Fruit fly (Drosophila melanogaster): ENCODE results near the gene Gba1b.

Gba1b gene

DNA sequence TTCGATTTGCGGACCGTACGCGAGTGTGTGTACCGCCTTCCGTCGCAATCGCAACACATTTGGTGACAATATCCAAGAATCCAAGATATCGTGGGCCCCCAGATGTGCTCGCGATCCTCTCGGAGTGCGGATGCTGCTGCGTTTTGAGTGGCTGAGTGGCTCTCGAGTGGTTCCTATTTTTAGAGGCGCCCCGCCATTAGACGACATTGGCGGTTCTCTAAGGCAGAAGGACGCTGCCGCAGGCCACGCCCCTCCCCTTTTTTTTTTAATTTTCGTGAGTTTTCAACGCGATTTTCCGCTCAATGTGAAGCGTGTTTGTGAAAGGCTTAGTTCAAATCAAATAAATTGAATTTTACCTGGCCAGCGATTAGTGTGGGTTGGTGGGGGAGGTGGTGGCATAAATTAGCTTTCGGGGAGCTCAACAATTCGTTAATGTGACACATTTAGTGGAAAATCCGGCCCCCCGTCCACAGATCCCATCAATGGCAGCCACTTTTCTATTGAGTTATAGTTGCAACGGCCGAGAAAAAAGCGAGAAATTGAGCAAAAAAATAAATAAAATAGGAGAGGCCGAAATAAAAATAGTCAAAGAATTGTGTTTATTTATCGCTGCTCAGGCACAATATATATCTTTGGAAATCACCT, 13.8 kb downstream of the Gba1b start, which contains the start of gene nau:
nau (minus strand) TSS at position 61 of the 645 bp plus-strand sequence.
- TF ChIP-seq noc (tag; optimal IDR thresholded peaks at IDR 0.05): no peak

DNA sequence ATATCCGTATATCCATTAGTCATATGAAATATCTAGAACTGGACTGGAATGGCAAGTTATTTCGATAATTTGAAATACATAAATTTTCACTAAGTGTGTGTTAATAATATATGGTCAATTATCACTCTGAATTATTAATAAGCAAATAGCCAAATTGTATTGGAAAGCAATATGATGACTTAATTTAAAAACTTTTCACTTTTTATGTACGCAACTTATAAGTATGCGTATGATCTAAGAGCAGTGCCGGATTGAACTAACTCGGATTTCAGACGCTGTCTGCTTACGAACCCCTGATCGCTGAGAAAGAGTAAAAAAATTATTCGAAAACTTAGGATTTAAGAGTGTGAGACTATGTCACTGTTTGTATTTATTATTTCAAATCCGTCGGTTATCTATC, 16.9 kb downstream of the Gba1b start, which contains the start of gene CG10232:
CG10232 (minus strand) TSS at position 101 of the 400 bp plus-strand sequence.
- TF ChIP-seq noc (tag; optimal IDR thresholded peaks at IDR 0.05): no peak

DNA sequence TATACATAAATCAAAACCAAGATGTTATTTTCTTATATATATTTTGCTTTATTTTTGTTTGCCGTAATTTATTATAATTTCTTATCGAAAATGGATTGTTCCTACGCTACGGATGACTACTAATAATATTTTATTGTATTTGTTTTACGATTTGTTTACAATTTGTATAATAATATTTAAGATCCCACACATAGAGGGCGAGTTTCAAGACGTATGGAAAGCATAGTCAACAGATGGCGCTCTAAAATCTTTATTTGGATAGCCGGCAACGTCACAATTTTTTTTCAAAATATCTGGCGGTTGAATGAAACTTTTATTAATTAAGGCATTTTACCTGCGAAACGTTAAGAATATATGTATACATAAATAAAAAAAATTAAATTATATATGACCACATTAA, 17.3 kb downstream of the Gba1b start:
- TF ChIP-seq noc (tag; optimal IDR thresholded peaks at IDR 0.05): peak; percentile 44

DNA sequence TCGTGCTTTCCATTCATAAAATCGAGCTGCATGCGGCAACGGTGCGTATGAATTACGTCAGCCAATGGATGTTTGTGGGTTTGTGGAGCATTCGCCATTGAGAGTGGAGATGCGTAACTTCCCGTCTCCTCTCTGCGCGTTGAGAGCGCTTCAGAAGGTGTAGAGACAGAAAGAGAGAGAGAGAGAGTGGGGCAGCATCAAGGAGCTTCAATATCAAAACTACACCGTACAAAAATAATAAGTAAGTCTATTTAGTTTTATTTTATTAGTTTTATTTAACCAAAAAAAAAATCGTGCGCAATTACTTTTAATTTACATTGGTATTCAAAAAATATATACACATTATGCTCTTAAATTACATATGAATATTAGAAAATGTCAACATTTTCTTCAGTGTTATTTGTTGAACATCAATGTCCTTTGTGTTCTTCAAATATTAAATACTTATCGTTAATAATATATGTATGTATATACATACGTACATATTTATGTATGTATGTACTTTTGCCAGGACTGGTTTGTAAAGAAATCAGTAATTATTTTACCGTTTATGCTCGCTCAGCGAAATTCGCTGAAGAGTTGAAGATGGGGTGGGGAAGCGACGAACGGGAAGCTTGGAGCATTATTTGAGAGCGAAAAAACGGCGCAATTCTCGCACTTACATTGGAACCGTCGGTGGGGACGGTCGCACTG, 18.2 kb downstream of the Gba1b start, which contains the start of gene CG10365:
CG10365 (plus strand) TSS at position 652 of the 693 bp plus-strand sequence.
- peak; percentile 89 for TF ChIP-seq noc (tag; optimal IDR thresholded peaks at IDR 0.05)

DNA sequence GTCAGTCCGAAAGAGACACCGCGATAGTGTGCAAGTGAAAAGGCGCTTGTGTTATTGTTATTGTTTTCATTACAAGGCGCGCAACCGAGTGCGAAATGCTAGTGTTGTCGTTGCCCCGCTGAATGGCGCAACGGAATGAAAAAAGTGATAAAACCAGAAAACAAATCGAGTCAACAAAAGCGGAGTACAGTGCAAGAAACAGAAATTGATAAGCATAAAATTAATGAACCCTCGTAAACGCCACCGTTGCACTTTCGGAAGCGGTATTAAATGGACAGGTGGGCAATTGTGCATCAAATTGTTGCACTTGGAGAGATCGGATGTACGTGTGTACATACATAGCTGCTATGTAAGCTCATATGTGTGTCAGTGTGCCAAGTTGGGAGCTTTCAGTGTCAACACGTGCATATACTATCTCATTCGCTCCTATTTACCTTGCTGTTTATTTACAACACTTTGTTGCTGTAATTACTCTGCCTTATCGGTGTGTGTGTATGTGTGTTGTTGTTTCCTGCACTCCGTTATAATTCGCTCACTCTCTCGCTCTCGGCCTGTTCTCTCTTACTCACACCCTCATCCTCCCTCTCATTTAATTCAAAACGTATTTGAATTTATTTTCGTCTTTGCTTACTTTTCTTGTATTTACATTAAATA, 18.9 kb downstream of the Gba1b start:
- no peak for TF ChIP-seq noc (tag; optimal IDR thresholded peaks at IDR 0.05)

- peak; percentile 90 for TF ChIP-seq noc (tag; optimal IDR thresholded peaks at IDR 0.05)
Observed at dm6 chr3R:23724843-23725506, 20.4 kb downstream of the Gba1b start.

DNA sequence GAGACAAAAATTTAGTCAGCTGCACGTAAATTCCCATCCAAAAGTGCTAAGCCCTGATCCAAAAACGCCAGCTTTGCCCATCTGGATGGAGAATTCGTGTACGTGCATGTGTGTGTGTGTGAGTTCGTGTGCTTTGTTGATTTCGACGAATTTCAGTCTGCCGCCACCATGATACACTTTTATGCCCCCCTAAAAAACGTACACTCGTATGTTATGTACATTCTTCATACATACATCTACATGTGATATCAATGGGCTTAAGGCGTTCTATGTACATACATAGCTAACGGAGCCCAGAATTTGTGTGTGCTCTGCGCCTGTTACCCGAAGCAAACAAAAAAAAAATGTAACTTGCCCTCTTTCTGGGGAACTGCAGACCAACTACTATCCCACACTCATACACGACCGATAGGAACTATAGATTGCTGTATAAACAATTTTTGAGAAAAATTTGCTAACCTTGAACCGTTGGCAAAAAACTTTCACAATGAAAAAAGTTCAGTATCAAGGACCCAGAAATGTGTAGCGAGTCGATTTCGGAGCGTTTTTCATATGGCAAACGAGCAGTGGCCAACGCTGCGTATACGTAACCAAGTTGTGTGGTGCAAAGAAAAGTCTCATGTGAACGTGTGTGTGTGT, 21.2 kb downstream of the Gba1b start:
- peak; percentile 61 for TF ChIP-seq noc (tag; optimal IDR thresholded peaks at IDR 0.05)

DNA sequence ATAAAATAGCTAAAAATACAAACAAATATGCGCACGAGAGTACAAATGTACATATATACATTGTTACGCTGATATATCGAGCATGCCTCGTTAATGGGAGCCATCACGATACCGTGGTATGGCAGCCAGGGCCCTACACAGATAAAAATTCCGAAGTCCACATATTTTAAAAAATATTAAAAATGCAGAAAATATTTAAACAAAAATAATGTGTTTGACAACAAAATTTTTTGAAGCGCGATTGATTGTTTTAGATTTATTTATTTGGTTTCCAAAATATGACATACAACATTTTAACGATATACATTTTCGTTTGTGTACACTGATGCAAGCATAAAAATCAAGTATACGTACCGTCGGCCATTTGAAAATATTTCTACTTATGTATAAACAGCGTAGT, 22.1 kb downstream of the Gba1b start:
- peak; percentile 98 for TF ChIP-seq noc (tag; optimal IDR thresholded peaks at IDR 0.05)

DNA sequence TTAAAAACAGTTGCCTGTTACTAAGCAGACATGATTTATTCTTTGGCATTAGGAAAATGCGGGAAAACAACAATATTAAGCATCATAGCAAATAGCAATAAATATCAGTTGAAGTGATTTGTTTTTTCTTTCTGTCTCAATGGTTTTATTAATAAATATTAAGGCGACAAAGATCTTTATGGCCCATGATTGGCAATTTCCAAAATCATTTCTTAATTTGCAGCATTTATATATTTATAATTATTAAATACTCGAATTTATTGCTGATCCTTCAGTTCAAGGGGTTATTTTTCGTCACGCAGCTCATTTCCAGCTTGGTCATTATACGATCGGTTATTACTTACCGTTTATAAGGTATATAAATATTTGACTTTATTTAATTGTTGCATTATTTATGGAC, 23.1 kb downstream of the Gba1b start:
- TF ChIP-seq noc (tag; optimal IDR thresholded peaks at IDR 0.05): peak; percentile 69

- no peak for TF ChIP-seq noc (tag; optimal IDR thresholded peaks at IDR 0.05)
Observed at dm6 chr3R:23728086-23728485, 23.5 kb downstream of the Gba1b start.

DNA sequence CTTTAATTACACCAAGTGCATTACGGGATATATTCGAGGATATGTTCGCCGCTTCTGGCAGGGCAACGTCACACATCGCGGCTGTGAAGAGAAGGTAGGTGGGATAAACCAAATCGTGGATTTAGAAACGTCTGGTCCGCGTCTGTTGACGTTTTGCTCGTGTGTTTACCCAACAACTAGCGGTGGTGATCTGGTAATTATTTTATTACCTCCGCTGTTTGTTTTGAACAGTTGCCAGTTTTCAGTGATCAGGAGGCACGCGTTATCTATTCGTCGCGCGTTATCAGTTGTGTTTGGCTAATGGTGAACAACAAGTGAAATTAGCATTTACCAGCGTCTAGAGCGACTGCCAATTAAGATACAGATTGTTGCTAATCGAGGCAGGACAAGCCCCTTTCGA, 24.5 kb downstream of the Gba1b start:
- TF ChIP-seq noc (tag; optimal IDR thresholded peaks at IDR 0.05): peak; percentile 78

- no peak for TF ChIP-seq noc (tag; optimal IDR thresholded peaks at IDR 0.05)
Observed at dm6 chr3R:23729632-23730471, 25.2 kb downstream of the Gba1b start.

- no peak for TF ChIP-seq noc (tag; optimal IDR thresholded peaks at IDR 0.05)
Observed at dm6 chr3R:23730472-23730801, 25.8 kb downstream of the Gba1b start.

DNA sequence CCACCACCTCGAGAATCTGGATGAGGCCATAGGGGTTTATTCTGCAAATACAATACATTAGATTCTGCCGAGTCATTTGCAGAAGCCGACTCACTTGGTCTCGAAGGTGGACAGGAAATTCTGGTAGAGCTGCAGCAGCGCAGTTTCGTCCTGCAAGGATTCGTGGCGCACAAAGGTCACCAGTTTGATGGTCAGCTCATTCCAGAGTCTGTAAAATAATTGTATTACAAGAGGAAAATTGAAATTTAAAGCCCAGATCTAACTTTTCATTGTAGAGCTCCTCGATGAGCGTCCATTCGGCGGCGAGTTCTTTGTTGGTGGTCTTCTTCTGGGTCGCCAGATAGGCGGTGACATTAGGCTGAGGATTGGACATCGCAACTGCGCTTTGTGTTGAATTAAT, 27.9 kb downstream of the Gba1b start:
- no peak for TF ChIP-seq noc (tag; optimal IDR thresholded peaks at IDR 0.05)

DNA sequence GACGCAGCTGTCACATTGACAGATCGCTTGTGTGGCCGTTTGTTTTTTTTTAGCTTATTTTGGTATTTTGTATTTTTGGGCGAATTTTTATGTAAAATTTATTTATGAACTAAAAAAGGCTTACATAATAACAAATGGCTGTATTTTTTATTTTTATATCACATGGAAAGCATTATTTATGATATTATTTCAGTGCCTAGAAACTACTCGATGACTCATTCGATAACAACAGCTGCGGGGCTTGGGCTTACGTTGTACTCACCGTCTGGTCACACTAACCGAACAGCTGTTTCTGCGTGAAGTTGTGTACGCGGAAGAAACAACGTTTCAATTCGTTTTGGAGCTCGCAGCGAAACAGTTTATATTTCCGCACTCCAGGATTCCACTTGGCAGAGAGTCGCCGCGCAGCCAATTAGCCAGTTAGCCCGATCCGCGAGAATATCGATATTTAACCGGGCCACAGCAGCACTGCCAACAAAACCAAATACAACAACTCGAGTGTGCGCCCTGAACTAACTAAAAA, 28.4 kb downstream of the Gba1b start, which contains the start of the genes Hmgcr and Rpn9:
Hmgcr (plus strand) TSS at position 335 of the 523 bp plus-strand sequence.
Rpn9 (minus strand) TSS at position 473 of the 523 bp plus-strand sequence.
- TF ChIP-seq noc (tag; optimal IDR thresholded peaks at IDR 0.05): no peak

All from whole organism, larva.